Worm (Caenorhabditis elegans) whole organism, early embryonic: ENCODE data around the gene algn-5.

Experiments used
- ama-1 ChIP-seq: fragments of 150-350 bp; optimal IDR thresholded peaks from 2 replicates; lab custom pipeline; 2014
- sea-1 ChIP-seq: fragments of 200-800 bp; sonication (Bioruptor generic); conservative IDR thresholded peaks from 2 replicates; pipeline ENCODE4 v1.3.6; 2022; ENCODE audit warnings: missing genetic modification characterization, missing compliant biosample characterization
- tra-4 ChIP-seq: sonication (generic microtip); optimal IDR thresholded peaks from 2 replicates; lab custom pipeline; 2017; ENCODE audit warnings: missing genetic modification characterization, missing compliant biosample characterization

ce11 chrV:4160086-4160485 is 35.3 kb upstream of the algn-5 start, which contains the start of gene Y45G5AM.5:
- TF ChIP-seq ama-1 (lab: Kevin White, UChicago) (no peak), tra-4 (no peak), sea-1 (GFP tag; lab: Robert Waterston, UW) (no peak)
